Worm (Caenorhabditis elegans) whole organism, young adult: ENCODE data around the gene R04B3.1.

ENCODE experiments used
- B0019.2 ChIP-seq: fragments of 200-800 bp; sonication (Bioruptor generic); conservative IDR thresholded peaks from 2 replicates; pipeline ENCODE4 v1.3.6; 2022; ENCODE audit warnings: missing genetic modification reagents, missing genetic modification characterization, missing compliant biosample characterization
- F10E7.11 ChIP-seq: sonication (generic microtip); optimal IDR thresholded peaks from 2 replicates; lab custom pipeline; 2017; ENCODE audit warnings: mild to moderate bottlenecking, missing genetic modification characterization, moderate library complexity, missing compliant biosample characterization
- F22D6.2 ChIP-seq: sonication (generic microtip); optimal IDR thresholded peaks from 2 replicates; lab custom pipeline; 2016; ENCODE audit warnings: mild to moderate bottlenecking, missing genetic modification characterization, missing compliant biosample characterization
- F23B12.7 ChIP-seq: sonication (generic microtip); optimal IDR thresholded peaks from 2 replicates; lab custom pipeline; 2017; ENCODE audit warnings: missing genetic modification characterization, mild to moderate bottlenecking, missing compliant biosample characterization, antibody characterized with exemption, moderate library complexity; ENCODE audit not compliant: insufficient read depth
- F57C9.4 ChIP-seq: sonication (generic microtip); optimal IDR thresholded peaks from 2 replicates; lab custom pipeline; 2017; ENCODE audit warnings: mild to moderate bottlenecking, missing genetic modification characterization, missing compliant biosample characterization
- K11D2.4 ChIP-seq: fragments of 200-800 bp; sonication (Bioruptor generic); IDR thresholded peaks from 2 replicates; pipeline ENCODE4 v1.3.6; 2022; ENCODE audit warnings: missing genetic modification reagents, missing genetic modification characterization, missing compliant biosample characterization
- K12H6.12 ChIP-seq: fragments of 200-800 bp; sonication (Bioruptor generic); optimal IDR thresholded peaks from 2 replicates; lab custom pipeline; 2018; ENCODE audit warnings: mild to moderate bottlenecking, missing genetic modification characterization, missing compliant biosample characterization
- T26A5.8 ChIP-seq: sonication (generic microtip); optimal IDR thresholded peaks from 2 replicates; lab custom pipeline; 2016; ENCODE audit warnings: missing genetic modification characterization, missing compliant biosample characterization
- Y53F4B.3 ChIP-seq: fragments of 200-800 bp; sonication (Bioruptor generic); IDR thresholded peaks from 2 replicates; pipeline ENCODE4 v1.3.6; 2022; ENCODE audit warnings: missing genetic modification reagents, missing genetic modification characterization, missing compliant biosample characterization
- Y67H2A.10 ChIP-seq: fragments of 200-800 bp; sonication (Bioruptor generic); conservative IDR thresholded peaks from 2 replicates; pipeline ENCODE4 v1.3.6; 2022; ENCODE audit warnings: missing genetic modification reagents, missing genetic modification characterization, missing compliant biosample characterization
- Y79H2A.3 ChIP-seq: fragments of 200-800 bp; sonication (Bioruptor generic); conservative IDR thresholded peaks from 2 replicates; pipeline ENCODE4 v1.3.6; 2022; ENCODE audit warnings: missing genetic modification reagents, missing genetic modification characterization, missing compliant biosample characterization
- aptf-3 ChIP-seq: fragments of 200-800 bp; sonication (Bioruptor generic); IDR thresholded peaks from 2 replicates; pipeline ENCODE4 v1.3.6; 2022; ENCODE audit warnings: missing genetic modification characterization, missing compliant biosample characterization
- attf-3 ChIP-seq: fragments of 200-800 bp; sonication (Bioruptor generic); conservative IDR thresholded peaks from 2 replicates; pipeline ENCODE4 v1.3.6; 2022; ENCODE audit warnings: missing genetic modification reagents, missing genetic modification characterization, missing compliant biosample characterization
- ccch-3 ChIP-seq: fragments of 200-800 bp; sonication (Bioruptor generic); optimal IDR thresholded peaks from 2 replicates; lab custom pipeline; 2018; ENCODE audit warnings: mild to moderate bottlenecking, missing genetic modification characterization, missing compliant biosample characterization
- cebp-1 ChIP-seq, 2 experiments: fragments of 200-800 bp in 1 of 2; sonication (Bioruptor generic) in 1 of 2; sonication (generic microtip) in 1 of 2; IDR thresholded peaks in 1 of 2; optimal IDR thresholded peaks in 1 of 2; 2 replicates each; pipeline versions ENCODE4 v1.3.6 to Lab custom; 2017 to 2022; ENCODE audit warnings: missing compliant biosample characterization in 2 of 2, missing genetic modification characterization in 2 of 2, mild to moderate bottlenecking in 1 of 2, missing genetic modification reagents in 1 of 2, moderate library complexity in 1 of 2
- cebp-2 ChIP-seq: fragments of 200-800 bp; sonication (Bioruptor generic); IDR thresholded peaks from 2 replicates; pipeline ENCODE4 v1.3.6; 2022; ENCODE audit warnings: missing genetic modification characterization, missing compliant biosample characterization
- ceh-40 ChIP-seq: fragments of 200-800 bp; sonication (Bioruptor generic); IDR thresholded peaks from 2 replicates; pipeline ENCODE4 v1.3.6; 2022; ENCODE audit warnings: missing genetic modification characterization, missing compliant biosample characterization
- ceh-58 ChIP-seq: fragments of 200-800 bp; sonication (Bioruptor generic); IDR thresholded peaks from 2 replicates; pipeline ENCODE4 v1.3.6; 2022; ENCODE audit warnings: missing genetic modification characterization, missing compliant biosample characterization
- ceh-79 ChIP-seq: sonication (generic microtip); optimal IDR thresholded peaks from 2 replicates; lab custom pipeline; 2017; ENCODE audit warnings: mild to moderate bottlenecking, missing genetic modification characterization, missing compliant biosample characterization
- chd-7 ChIP-seq: sonication (generic microtip); optimal IDR thresholded peaks from 2 replicates; lab custom pipeline; 2016; ENCODE audit warnings: mild to moderate bottlenecking, missing genetic modification characterization, moderate library complexity, missing compliant biosample characterization
- egl-44 ChIP-seq: fragments of 200-800 bp; sonication (Bioruptor generic); IDR thresholded peaks from 2 replicates; pipeline ENCODE4 v1.3.6; 2022; ENCODE audit warnings: missing genetic modification reagents, missing genetic modification characterization, missing compliant biosample characterization
- him-1 ChIP-seq: sonication (generic microtip); optimal IDR thresholded peaks from 2 replicates; lab custom pipeline; 2016; ENCODE audit warnings: missing genotype, missing genetic modification reagents, missing genetic modification characterization, missing compliant biosample characterization
- hlh-26 ChIP-seq: fragments of 200-800 bp; sonication (Bioruptor generic); conservative IDR thresholded peaks from 2 replicates; pipeline ENCODE4 v1.3.6; 2022; ENCODE audit warnings: missing genetic modification reagents, missing genetic modification characterization, missing compliant biosample characterization
- lin-26 ChIP-seq: fragments of 200-800 bp; sonication (Bioruptor generic); IDR thresholded peaks from 2 replicates; pipeline ENCODE4 v1.3.6; 2022; ENCODE audit warnings: missing genetic modification reagents, missing genetic modification characterization, missing compliant biosample characterization
- lsl-1 ChIP-seq: fragments of 200-800 bp; sonication (Bioruptor generic); optimal IDR thresholded peaks from 2 replicates; lab custom pipeline; 2018; ENCODE audit warnings: mild to moderate bottlenecking, missing genetic modification characterization, moderate library complexity, missing compliant biosample characterization
- madf-6 ChIP-seq: fragments of 200-800 bp; sonication (Bioruptor generic); IDR thresholded peaks from 2 replicates; pipeline ENCODE4 v1.3.6; 2022; ENCODE audit warnings: missing genetic modification reagents, missing genetic modification characterization, missing compliant biosample characterization
- madf-8 ChIP-seq: fragments of 200-800 bp; sonication (Bioruptor generic); conservative IDR thresholded peaks from 2 replicates; pipeline ENCODE4 v1.3.6; 2022; ENCODE audit warnings: missing genetic modification reagents, missing genetic modification characterization, missing compliant biosample characterization
- mcd-1 ChIP-seq: fragments of 200-800 bp; sonication (Bioruptor generic); IDR thresholded peaks from 2 replicates; pipeline ENCODE4 v1.3.6; 2022; ENCODE audit warnings: missing genetic modification reagents, missing genetic modification characterization, missing compliant biosample characterization
- nhr-27 ChIP-seq: fragments of 200-800 bp; sonication (Bioruptor generic); optimal IDR thresholded peaks from 2 replicates; lab custom pipeline; 2018; ENCODE audit warnings: mild to moderate bottlenecking, missing genetic modification characterization, moderate library complexity, missing compliant biosample characterization
- nhr-80 ChIP-seq: sonication (generic microtip); optimal IDR thresholded peaks from 2 replicates; lab custom pipeline; 2016; ENCODE audit warnings: missing genetic modification characterization, missing compliant biosample characterization
- pbrm-1 ChIP-seq: fragments of 200-800 bp; sonication (Bioruptor generic); IDR thresholded peaks from 2 replicates; pipeline ENCODE4 v1.3.6; 2022; ENCODE audit warnings: missing genetic modification reagents, missing genetic modification characterization, missing compliant biosample characterization
- pha-4 ChIP-seq: fragments of 150-350 bp; sonication (generic microtip); optimal IDR thresholded peaks from 2 replicates; lab custom pipeline; 2014; ENCODE audit warnings: missing biosample characterization, missing genetic modification reagents, missing genetic modification characterization
- tbx-9 ChIP-seq: sonication (generic microtip); optimal IDR thresholded peaks from 2 replicates; lab custom pipeline; 2016; ENCODE audit warnings: borderline replicate concordance, missing genetic modification characterization, inconsistent platforms, missing compliant biosample characterization
- xnd-1 ChIP-seq: sonication (generic microtip); optimal IDR thresholded peaks from 2 replicates; lab custom pipeline; 2016; ENCODE audit warnings: missing genotype, missing genetic modification reagents, missing genetic modification characterization, missing compliant biosample characterization
- ztf-22 ChIP-seq: fragments of 200-800 bp; sonication (Bioruptor generic); optimal IDR thresholded peaks from 2 replicates; lab custom pipeline; 2018; ENCODE audit warnings: mild to moderate bottlenecking, missing genetic modification characterization, moderate library complexity, missing compliant biosample characterization
- ztf-26 ChIP-seq: sonication (generic microtip); optimal IDR thresholded peaks from 2 replicates; lab custom pipeline; 2017; ENCODE audit warnings: missing genetic modification characterization, missing compliant biosample characterization

Gene R04B3.1

DNA sequence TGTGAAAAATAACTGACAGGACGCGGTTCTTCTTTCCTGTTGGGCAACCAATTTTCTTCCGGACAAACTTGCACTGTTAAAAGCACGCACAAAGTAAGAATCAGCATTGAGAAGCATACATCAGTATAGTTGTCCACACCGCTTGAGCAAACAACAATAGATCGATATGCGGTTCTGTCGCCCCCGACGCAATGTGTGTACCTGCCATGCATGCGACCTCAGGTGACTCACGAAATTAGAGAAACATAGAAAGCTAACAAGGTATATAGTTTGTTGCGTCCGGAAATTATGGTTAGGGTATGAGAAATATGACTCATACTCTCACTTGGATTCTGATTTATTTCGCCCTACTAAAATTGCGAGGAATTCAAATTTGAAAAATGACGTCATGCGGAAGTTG lies 11.4 kb upstream of the R04B3.1 start, which contains the start of gene K02E10.6:
Gene K02E10.6, minus strand, starts transcription at position 149 of the 400 bp plus-strand sequence.
- TF ChIP-seq F57C9.4 (tag; lab: Kevin White, UChicago) (no peak), nhr-80 (tag; lab: Kevin White, UChicago) (peak; percentile 41)
- TF ChIP-seq, all 124 proteins: peak for 1

DNA sequence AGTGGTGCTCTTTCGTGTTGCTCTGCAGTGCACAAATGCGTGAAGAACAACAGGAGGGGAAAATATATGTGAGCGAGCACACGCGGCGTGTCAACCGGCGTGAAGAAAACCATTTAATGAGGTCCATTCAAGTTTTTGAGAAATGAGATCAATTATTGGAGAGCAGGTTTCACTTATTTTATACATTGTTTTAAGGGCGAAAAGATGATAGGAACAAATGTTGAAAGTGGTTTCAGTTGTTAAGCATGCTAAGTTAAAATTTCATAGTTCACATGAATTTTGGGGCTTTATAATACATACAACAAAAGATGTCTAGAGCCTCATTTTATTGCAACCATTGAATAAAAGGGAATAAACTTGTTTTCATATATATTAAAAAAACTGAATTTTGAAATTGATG lies 7.6 kb upstream of the R04B3.1 start, which contains the start of gene K02E10.5:
Gene K02E10.5, minus strand, starts transcription at position 101 of the 400 bp plus-strand sequence.
- TF ChIP-seq pha-4 (tag; lab: Kevin White, UChicago) = no peak
- no peak for TF ChIP-seq ztf-22
- no peak for TF ChIP-seq attf-3
- TF ChIP-seq K11D2.4 = no peak
- TF ChIP-seq cebp-2 (GFP tag; lab: Robert Waterston, UW) = no peak
- TF ChIP-seq lsl-1 = no peak
- no peak for TF ChIP-seq K12H6.12 (tag; lab: Kevin White, UChicago)
- no peak for TF ChIP-seq F57C9.4 (tag; lab: Kevin White, UChicago)
- no peak for TF ChIP-seq pbrm-1 (GFP tag; lab: Robert Waterston, UW)
- no peak for TF ChIP-seq hlh-26
- no peak for TF ChIP-seq egl-44
- no peak for TF ChIP-seq ceh-79
- TF ChIP-seq nhr-27 (tag; lab: Kevin White, UChicago) = no peak
- TF ChIP-seq xnd-1 (tag; lab: Kevin White, UChicago) = no peak
- TF ChIP-seq T26A5.8 (tag; lab: Kevin White, UChicago) = no peak
- TF ChIP-seq ceh-40 (GFP tag; lab: Robert Waterston, UW) = no peak

DNA sequence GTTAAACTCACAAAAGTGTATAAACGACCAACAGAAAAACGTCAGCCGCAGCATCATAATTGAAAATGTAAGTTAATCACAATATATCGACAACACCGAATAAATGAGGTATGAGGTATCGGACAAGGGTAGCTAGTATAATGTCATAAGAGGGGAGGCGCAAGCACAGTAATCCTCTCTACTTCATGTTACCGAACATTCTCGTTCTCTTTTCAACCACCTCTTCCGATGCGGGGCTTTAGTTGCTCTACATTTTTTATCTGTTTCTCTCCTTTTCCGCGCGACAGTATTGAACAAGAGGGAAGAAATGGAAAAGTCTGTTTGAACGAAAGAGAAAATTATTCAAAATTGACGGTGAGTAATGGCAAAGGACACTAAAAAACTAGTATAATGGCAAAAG lies 4.7 kb upstream of the R04B3.1 start, which contains the start of gene R04B3.3:
Gene R04B3.3, minus strand, starts transcription at position 101 of the 400 bp plus-strand sequence.
- no peak for TF ChIP-seq xnd-1 (tag; lab: Kevin White, UChicago)
- TF ChIP-seq F10E7.11 (tag; lab: Kevin White, UChicago) = no peak
- TF ChIP-seq cebp-1 (GFP tag; IDR thresholded peaks at IDR 0.05; lab: Robert Waterston, UW) = no peak
- TF ChIP-seq cebp-1 (tag; optimal IDR thresholded peaks at IDR 0.05; lab: Kevin White, UChicago) = no peak
- TF ChIP-seq mcd-1 (GFP tag; lab: Robert Waterston, UW) = no peak
- no peak for TF ChIP-seq aptf-3 (GFP tag; lab: Robert Waterston, UW)
- no peak for TF ChIP-seq F22D6.2 (tag; lab: Kevin White, UChicago)
- TF ChIP-seq madf-6 (GFP tag; lab: Robert Waterston, UW) = no peak
- TF ChIP-seq ceh-58 (GFP tag; lab: Robert Waterston, UW) = no peak
- no peak for TF ChIP-seq Y67H2A.10
- TF ChIP-seq lin-26 (GFP tag; lab: Robert Waterston, UW) = no peak
- no peak for TF ChIP-seq B0019.2 (GFP tag; lab: Robert Waterston, UW)
- TF ChIP-seq pha-4 (tag; lab: Kevin White, UChicago) = no peak
- no peak for TF ChIP-seq nhr-27 (tag; lab: Kevin White, UChicago)
- no peak for TF ChIP-seq madf-8
- no peak for TF ChIP-seq F23B12.7 (tag; lab: Kevin White, UChicago)
- no peak for TF ChIP-seq chd-7
- no peak for TF ChIP-seq ccch-3 (GFP tag; lab: Kevin White, UChicago)
- no peak for TF ChIP-seq him-1 (tag; lab: Kevin White, UChicago)
- no peak for TF ChIP-seq Y79H2A.3
- TF ChIP-seq hlh-26 = no peak

DNA sequence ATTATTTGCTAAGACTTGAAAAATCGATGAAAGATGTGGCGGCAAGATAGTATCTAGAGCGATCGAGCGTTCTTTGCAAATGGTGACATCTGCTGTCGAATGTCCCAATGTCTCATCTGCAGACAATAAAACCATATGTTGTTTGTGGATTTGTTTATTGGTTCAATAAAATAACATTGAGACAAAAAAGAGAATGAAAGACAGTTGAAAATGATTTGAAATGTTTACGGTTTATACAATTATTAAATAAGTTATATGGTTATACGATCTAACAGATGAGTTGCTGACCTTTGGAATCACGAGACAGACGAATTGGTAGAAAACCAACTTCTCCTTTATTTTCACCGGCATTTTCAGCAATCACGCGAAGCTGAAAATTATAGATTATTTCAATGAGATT lies 2.4 kb upstream of the R04B3.1 start, which contains the start of gene R04B3.2:
Gene R04B3.2, minus strand, starts transcription at position 101 of the 400 bp plus-strand sequence.
- TF ChIP-seq ztf-22 (no peak), tbx-9 (no peak), ztf-26 (tag; lab: Kevin White, UChicago) (no peak), Y53F4B.3 (GFP tag; lab: Robert Waterston, UW) (no peak)
- TF ChIP-seq, all 124 proteins: peak for 0
